Fruit fly (Drosophila melanogaster): Measurements from ENCODE around the gene CG34382.

CG34382 gene

dm6 chr3L:9899046-9899659 lies 20.4 kb downstream of the CG34382 start, which contains the start of gene nudE (continued):
- TF ChIP-seq CG3281 (GFP tag; optimal IDR thresholded peaks at IDR 0.05): peak; percentile 95
- peak; percentile 27 for TF ChIP-seq lilli (GFP tag; optimal IDR thresholded peaks at IDR 0.05)
- peak; percentile 8 for TF ChIP-seq CG8290 (GFP tag; optimal IDR thresholded peaks at IDR 0.05)
- TF ChIP-seq CG8290 (tag; optimal IDR thresholded peaks at IDR 0.05): peak in 1 of 2 experiments; percentile 39
- TF ChIP-seq HmgD (GFP tag; optimal IDR thresholded peaks at IDR 0.05): peak; percentile 10
- TF ChIP-seq pita (GFP tag; optimal IDR thresholded peaks at IDR 0.05): no peak
- no peak for TF ChIP-seq CG17361 (GFP tag; IDR thresholded peaks at IDR 0.05)
- TF ChIP-seq gcm (GFP tag; optimal IDR thresholded peaks at IDR 0.05): no peak
- peak; percentile 38 for TF ChIP-seq zen (tag; optimal IDR thresholded peaks at IDR 0.05)
- TF ChIP-seq CG14710 (tag; optimal IDR thresholded peaks at IDR 0.05): peak; percentile 10
- peak; percentile 50 for TF ChIP-seq mam (GFP tag; optimal IDR thresholded peaks at IDR 0.05)
- TF ChIP-seq CG10274 (GFP tag; optimal IDR thresholded peaks at IDR 0.05): no peak
- TF ChIP-seq Meics (GFP tag; optimal IDR thresholded peaks at IDR 0.05): no peak
- no peak for TF ChIP-seq CG5245 (GFP tag; optimal IDR thresholded peaks at IDR 0.05)
- no peak for TF ChIP-seq trh (GFP tag; optimal IDR thresholded peaks at IDR 0.05)
- TF ChIP-seq luna (GFP tag; optimal IDR thresholded peaks at IDR 0.05): no peak
- no peak for TF ChIP-seq Hr3 (GFP tag; optimal IDR thresholded peaks at IDR 0.05)
- peak; percentile 58 for TF ChIP-seq CG1603 (tag; optimal IDR thresholded peaks at IDR 0.05)
- no peak for TF ChIP-seq Atf-2 (GFP tag; optimal IDR thresholded peaks at IDR 0.05)
- peak; percentile 39 for TF ChIP-seq CG11504 (tag; optimal IDR thresholded peaks at IDR 0.05)
- TF ChIP-seq CG18599 (GFP tag; optimal IDR thresholded peaks at IDR 0.05): peak; percentile 30
- TF ChIP-seq CG12659 (GFP tag; optimal IDR thresholded peaks at IDR 0.05): peak; percentile 49
- TF ChIP-seq Ets97D (GFP tag; optimal IDR thresholded peaks at IDR 0.05): peak; percentile 33
- no peak for TF ChIP-seq CG15073 (GFP tag; optimal IDR thresholded peaks at IDR 0.05)
- peak; percentile 29; the same call in 1 of the 2 replicates for TF ChIP-seq Scr (GFP tag; IDR thresholded peaks at IDR 0.05; ENCODE audit: partially characterized antibody)
- TF ChIP-seq Dll (GFP tag; IDR thresholded peaks at IDR 0.05; ENCODE audit: partially characterized antibody): 0 out of 4 replicates have a peak, but pooled peaks have one; percentile 25
- no peak for TF ChIP-seq insv (GFP tag; optimal IDR thresholded peaks at IDR 0.05)
- peak; percentile 26 for TF ChIP-seq CG2116 (GFP tag; optimal IDR thresholded peaks at IDR 0.05)
- peak; percentile 95 for TF ChIP-seq Ets65A (GFP tag)
- peak; percentile 61 for TF ChIP-seq stwl (tag; optimal IDR thresholded peaks at IDR 0.05)
- no peak for TF ChIP-seq CG3838 (GFP tag; optimal IDR thresholded peaks at IDR 0.05)
- TF ChIP-seq ken (GFP tag; IDR thresholded peaks at IDR 0.05): no peak
- TF ChIP-seq p53 (GFP tag; optimal IDR thresholded peaks at IDR 0.05): no peak
- peak; percentile 91 for TF ChIP-seq CG10267 (tag; optimal IDR thresholded peaks at IDR 0.05)
- no peak for TF ChIP-seq Dip2 (GFP tag; IDR thresholded peaks at IDR 0.05)
- peak; percentile 22 for TF ChIP-seq CG17385 (GFP tag; optimal IDR thresholded peaks at IDR 0.05)
- TF ChIP-seq sr (GFP tag; IDR thresholded peaks at IDR 0.05): no peak
- peak; percentile 28 for TF ChIP-seq Bteb2 (GFP tag; optimal IDR thresholded peaks at IDR 0.05)
- TF ChIP-seq zfh2 (GFP tag; optimal IDR thresholded peaks at IDR 0.05): peak; percentile 68
- 0 out of 2 replicates have a peak, but pooled peaks have one; percentile 29 for TF ChIP-seq Dref (GFP tag; IDR thresholded peaks at IDR 0.05)
- peak; percentile 84 for TF ChIP-seq MESR4 (GFP tag; optimal IDR thresholded peaks at IDR 0.05)
- TF ChIP-seq pfk (GFP tag; optimal IDR thresholded peaks at IDR 0.05): no peak
- peak; percentile 39 for TF ChIP-seq MBD-R2 (GFP tag; IDR thresholded peaks at IDR 0.05)
- no peak for TF ChIP-seq slou (GFP tag; optimal IDR thresholded peaks at IDR 0.05)
- no peak for TF ChIP-seq CG9876 (GFP tag; optimal IDR thresholded peaks at IDR 0.05)
- peak; percentile 24 for TF ChIP-seq dm (GFP tag; optimal IDR thresholded peaks at IDR 0.05)
- peak; percentile 52 for TF ChIP-seq CG33213 (GFP tag; optimal IDR thresholded peaks at IDR 0.05)
- peak; percentile 87 for TF ChIP-seq sens (GFP tag)
- peak; percentile 33 for TF ChIP-seq Fer3 (tag; optimal IDR thresholded peaks at IDR 0.05)
- TF ChIP-seq sisA (GFP tag; IDR thresholded peaks at IDR 0.05): peak; percentile 18; the same call in 1 of the 2 replicates
- peak; percentile 30 for TF ChIP-seq gro (GFP tag; optimal IDR thresholded peaks at IDR 0.05)
